Worm (Caenorhabditis elegans) whole organism, L3 larva: ENCODE data around the gene T01D1.8.

Experiments used
- ZK546.5 ChIP-seq: sonication (generic microtip); optimal IDR thresholded peaks from 2 replicates; lab custom pipeline; 2017; ENCODE audit warnings: missing biosample characterization, missing genetic modification characterization
- ceh-16 ChIP-seq: sonication (generic microtip); optimal IDR thresholded peaks from 2 replicates; lab custom pipeline; 2017; ENCODE audit warnings: missing biosample characterization, missing genetic modification characterization
- ceh-28 ChIP-seq: fragments of 150-350 bp; optimal IDR thresholded peaks from 2 replicates; lab custom pipeline; 2014; ENCODE audit warnings: missing biosample characterization, missing genetic modification reagents, missing genetic modification characterization
- elt-1 ChIP-seq: fragments of 150-350 bp; optimal IDR thresholded peaks from 2 replicates; lab custom pipeline; 2014; ENCODE audit warnings: missing biosample characterization, missing genetic modification characterization
- jun-1 ChIP-seq: fragments of 150-350 bp; optimal IDR thresholded peaks from 2 replicates; lab custom pipeline; 2014; ENCODE audit warnings: missing biosample characterization, missing genetic modification reagents, missing genetic modification characterization
- nfya-1 ChIP-seq: sonication (generic microtip); optimal IDR thresholded peaks from 2 replicates; lab custom pipeline; 2017; ENCODE audit warnings: missing genetic modification characterization, mild to moderate bottlenecking, missing compliant biosample characterization, antibody characterized with exemption, moderate library complexity; ENCODE audit not compliant: insufficient read depth
- nhr-12 ChIP-seq: fragments of 150-350 bp; optimal IDR thresholded peaks from 2 replicates; lab custom pipeline; 2014; ENCODE audit warnings: missing biosample characterization, missing genetic modification characterization
- nhr-23 ChIP-seq: fragments of 150-350 bp; optimal IDR thresholded peaks from 2 replicates; lab custom pipeline; 2014; ENCODE audit warnings: missing biosample characterization, missing genetic modification reagents, missing genetic modification characterization
- nhr-76 ChIP-seq: fragments of 150-350 bp; sonication (generic microtip); optimal IDR thresholded peaks from 5 replicates; lab custom pipeline; 2014; ENCODE audit warnings: missing biosample characterization, missing genetic modification characterization
- nhr-77 ChIP-seq: fragments of 150-350 bp; optimal IDR thresholded peaks from 2 replicates; lab custom pipeline; 2014; ENCODE audit warnings: missing biosample characterization, missing genetic modification characterization
- snpc-4 ChIP-seq: fragments of 150-350 bp; optimal IDR thresholded peaks from 2 replicates; lab custom pipeline; 2014; ENCODE audit warnings: missing biosample characterization, missing genetic modification characterization
- unc-39 ChIP-seq: sonication (generic microtip); optimal IDR thresholded peaks from 4 replicates; lab custom pipeline; 2017; ENCODE audit warnings: missing biosample characterization, missing genetic modification characterization
- zag-1 ChIP-seq: fragments of 150-350 bp; optimal IDR thresholded peaks from 2 replicates; lab custom pipeline; 2014; ENCODE audit warnings: missing biosample characterization, missing genetic modification characterization

- TF ChIP-seq jun-1 = peak; percentile 73
- peak; percentile 16 for TF ChIP-seq elt-1 (tag; lab: Kevin White, UChicago)
- no peak for TF ChIP-seq nhr-76 (tag; lab: Kevin White, UChicago)
- TF ChIP-seq unc-39 = no peak
- TF ChIP-seq snpc-4 = peak; percentile 84
- TF ChIP-seq nhr-77 (tag; lab: Kevin White, UChicago) = peak; percentile 73
- no peak for TF ChIP-seq ceh-16 (tag; lab: Kevin White, UChicago)
- TF ChIP-seq ceh-28 (tag; lab: Kevin White, UChicago) = peak; percentile 77
- TF ChIP-seq nfya-1 (tag; lab: Kevin White, UChicago) = peak; percentile 91
- peak; percentile 16 for TF ChIP-seq zag-1
- TF ChIP-seq nhr-23 (tag; lab: Kevin White, UChicago) = peak; percentile 95
- TF ChIP-seq ZK546.5 (tag; lab: Kevin White, UChicago) = no peak
- no peak for TF ChIP-seq nhr-12
Measured at ce11 chrII:155904-156303, 30.6 kb upstream of the T01D1.8 start, which contains the start of gene mrpl-28.
